Fruit fly (Drosophila melanogaster): ENCODE measurements around the gene salt.

Gene salt

DNA sequence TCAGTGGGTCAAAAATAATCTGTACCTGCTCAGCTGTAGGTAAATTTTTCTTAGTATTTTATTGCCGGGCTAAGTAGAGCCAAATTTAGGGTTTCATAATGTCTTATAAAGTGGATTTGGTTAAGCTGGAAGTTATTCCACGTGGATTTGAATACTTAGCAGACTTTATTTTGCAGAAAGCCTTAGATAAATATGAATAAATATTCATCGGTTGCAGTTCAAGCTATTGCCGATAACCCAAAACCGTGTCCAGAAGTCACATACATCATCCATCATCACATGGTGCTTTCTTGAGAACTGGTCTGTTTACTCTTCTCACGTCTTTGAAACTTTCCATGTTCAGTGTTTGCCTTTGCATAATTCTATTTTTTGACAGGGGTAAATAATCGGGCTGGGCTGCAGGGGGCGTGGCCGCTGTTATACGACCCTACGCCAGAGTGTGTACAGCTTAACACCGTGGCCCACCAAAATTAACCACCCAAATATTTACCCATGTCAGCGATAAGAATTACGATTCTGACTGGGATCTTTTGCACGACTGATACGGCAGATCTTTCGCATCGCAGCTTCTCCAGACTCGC is 4.2 kb upstream of the salt start, which contains the start of gene CG2187 (continued):
- TF ChIP-seq ERR (GFP tag; optimal IDR thresholded peaks at IDR 0.05): no peak
- TF ChIP-seq Elba2 (GFP tag; optimal IDR thresholded peaks at IDR 0.05): no peak
- TF ChIP-seq CG13296 (GFP tag; optimal IDR thresholded peaks at IDR 0.05): peak; percentile 5
- no peak for TF ChIP-seq CG15601 (tag; optimal IDR thresholded peaks at IDR 0.05)
- TF ChIP-seq CG12071 (GFP tag; optimal IDR thresholded peaks at IDR 0.05): peak; percentile 42
- no peak for TF ChIP-seq CG11085 (GFP tag; IDR thresholded peaks at IDR 0.05)
- TF ChIP-seq HLHmδ (GFP tag; optimal IDR thresholded peaks at IDR 0.05): no peak
- no peak for TF ChIP-seq CG10654 (GFP tag; optimal IDR thresholded peaks at IDR 0.05)
- TF ChIP-seq D19A (tag; optimal IDR thresholded peaks at IDR 0.05): no peak
- peak; percentile 32 for TF ChIP-seq sug (tag; optimal IDR thresholded peaks at IDR 0.05)
- TF ChIP-seq CG14441 (GFP tag; IDR thresholded peaks at IDR 0.05): no peak
- TF ChIP-seq so (GFP tag; IDR thresholded peaks at IDR 0.05): 0 out of 3 replicates have a peak, but pooled peaks have one; percentile 15
- TF ChIP-seq CG8924 (tag; optimal IDR thresholded peaks at IDR 0.05): peak; percentile 6
- TF ChIP-seq HLH3B (GFP tag; IDR thresholded peaks at IDR 0.05): peak; percentile 22; the same call in 1 of the 2 replicates
- no peak for TF ChIP-seq CG43689 (GFP tag; IDR thresholded peaks at IDR 0.05)
- TF ChIP-seq lab (GFP tag; optimal IDR thresholded peaks at IDR 0.05): peak; percentile 60
- TF ChIP-seq gro (GFP tag; optimal IDR thresholded peaks at IDR 0.05): no peak
- TF ChIP-seq CG7786 (GFP tag; optimal IDR thresholded peaks at IDR 0.05): no peak
- TF ChIP-seq lola (GFP tag; optimal IDR thresholded peaks at IDR 0.05): no peak
- peak; percentile 20; the same call in 1 of the 2 replicates for TF ChIP-seq onecut (GFP tag; IDR thresholded peaks at IDR 0.05)
- no peak for TF ChIP-seq dati (GFP tag; IDR thresholded peaks at IDR 0.05)
- TF ChIP-seq CG1647 (GFP tag; optimal IDR thresholded peaks at IDR 0.05): no peak
- 0 out of 2 replicates have a peak, but pooled peaks have one; percentile 30 for TF ChIP-seq Xrp1 (GFP tag; IDR thresholded peaks at IDR 0.05)
- TF ChIP-seq caup (GFP tag; optimal IDR thresholded peaks at IDR 0.05; ENCODE audit: severe bottlenecking): peak; percentile 16
- TF ChIP-seq NC2β (GFP tag; optimal IDR thresholded peaks at IDR 0.05): no peak
- no peak for TF ChIP-seq Dll (GFP tag; IDR thresholded peaks at IDR 0.05; ENCODE audit: partially characterized antibody)
- TF ChIP-seq gsb-n (tag; optimal IDR thresholded peaks at IDR 0.05): no peak
- peak; percentile 7 for TF ChIP-seq CG17385 (GFP tag; optimal IDR thresholded peaks at IDR 0.05)
- TF ChIP-seq Fer3 (tag; optimal IDR thresholded peaks at IDR 0.05): peak; percentile 17
- TF ChIP-seq CG9215 (GFP tag; IDR thresholded peaks at IDR 0.05): no peak
- no peak for TF ChIP-seq sna (GFP tag; IDR thresholded peaks at IDR 0.05; ENCODE audit: partially characterized antibody)
- no peak for TF ChIP-seq dan (GFP tag; IDR thresholded peaks at IDR 0.05)
- TF ChIP-seq gsb (GFP tag; IDR thresholded peaks at IDR 0.05): no peak
- no peak for TF ChIP-seq Dad (GFP tag; optimal IDR thresholded peaks at IDR 0.05)
- TF ChIP-seq CG10321 (GFP tag; IDR thresholded peaks at IDR 0.05): no peak
- no peak for TF ChIP-seq br (optimal IDR thresholded peaks at IDR 0.05)
- peak; percentile 27 for TF ChIP-seq CG15479 (GFP tag; optimal IDR thresholded peaks at IDR 0.05)
- no peak for TF ChIP-seq Hand (GFP tag; optimal IDR thresholded peaks at IDR 0.05)
- peak; percentile 5 for TF ChIP-seq CG15514 (GFP tag; optimal IDR thresholded peaks at IDR 0.05)
- no peak for TF ChIP-seq pnt (GFP tag; optimal IDR thresholded peaks at IDR 0.05)
- TF ChIP-seq hkb (optimal IDR thresholded peaks at IDR 0.05): no peak
- TF ChIP-seq hkb (GFP tag; IDR thresholded peaks at IDR 0.05): peak; percentile 13; the same call in 1 of the 2 replicates
- TF ChIP-seq CG4424 (GFP tag; optimal IDR thresholded peaks at IDR 0.05): no peak
- no peak for TF ChIP-seq NK7.1 (GFP tag; optimal IDR thresholded peaks at IDR 0.05)
- no peak for TF ChIP-seq CG31224 (GFP tag; IDR thresholded peaks at IDR 0.05)
- peak; percentile 75 for TF ChIP-seq Med (GFP tag)
- TF ChIP-seq Asciz (GFP tag; optimal IDR thresholded peaks at IDR 0.05): peak; percentile 21
- TF ChIP-seq Chrac-16 (GFP tag; optimal IDR thresholded peaks at IDR 0.05): no peak
- TF ChIP-seq CG9727 (GFP tag; optimal IDR thresholded peaks at IDR 0.05): no peak
- TF ChIP-seq crp (GFP tag; optimal IDR thresholded peaks at IDR 0.05): no peak
- TF ChIP-seq CG6683 (GFP tag; optimal IDR thresholded peaks at IDR 0.05): no peak

Measured in whole organism, embryonic.